Worm (Caenorhabditis elegans): Measurements from ENCODE around the gene ZK370.4.

- TF ChIP-seq pqm-1 (tag; optimal IDR thresholded peaks at IDR 0.05) (no peak), ama-1 (optimal IDR thresholded peaks at IDR 0.05) (no peak), nfya-1 (tag; optimal IDR thresholded peaks at IDR 0.05; ENCODE audit: insufficient read depth) (no peak), ceh-28 (tag; optimal IDR thresholded peaks at IDR 0.05) (no peak), nhr-76 (tag; optimal IDR thresholded peaks at IDR 0.05) (no peak), lsy-12 (tag; optimal IDR thresholded peaks at IDR 0.05) (no peak)
These were observed 26.4 kb downstream of the ZK370.4 start, which contains the start of gene B0303.16 for ce11 chrIII:8704765-8705164.

Measured in whole organism, L3 larva.